Worm (Caenorhabditis elegans) whole organism, L2 larva: ENCODE results near the gene tbx-33.
A peak's percentile ranks its signal among the peaks of the same experiment; 100 is the strongest.

Experiments used
- C34F6.9 ChIP-seq: fragments of 150-350 bp; optimal IDR thresholded peaks from 2 replicates; lab custom pipeline; 2014; ENCODE audit warnings: missing biosample characterization, missing genetic modification characterization
- F13H6.1 ChIP-seq: sonication (generic microtip); optimal IDR thresholded peaks from 2 replicates; lab custom pipeline; 2016; ENCODE audit warnings: missing genetic modification characterization, missing compliant biosample characterization
- R02D3.7 ChIP-seq: fragments of 150-350 bp; optimal IDR thresholded peaks from 2 replicates; lab custom pipeline; 2014; ENCODE audit warnings: missing biosample characterization, missing genetic modification characterization
- Y55F3AM.14 ChIP-seq: fragments of 200-800 bp; sonication (Bioruptor generic); optimal IDR thresholded peaks from 2 replicates; lab custom pipeline; 2018; ENCODE audit warnings: mild to moderate bottlenecking, missing genetic modification characterization, missing compliant biosample characterization
- ZK546.5 ChIP-seq: sonication (generic microtip); optimal IDR thresholded peaks from 2 replicates; lab custom pipeline; 2017; ENCODE audit warnings: missing biosample characterization, missing genetic modification characterization
- alr-1 ChIP-seq: fragments of 150-350 bp; optimal IDR thresholded peaks from 2 replicates; lab custom pipeline; 2014; ENCODE audit warnings: missing biosample characterization, missing genetic modification characterization
- aly-2 ChIP-seq: fragments of 150-350 bp; optimal IDR thresholded peaks from 2 replicates; lab custom pipeline; 2014; ENCODE audit warnings: missing biosample characterization, missing genetic modification characterization
- ama-1 ChIP-seq: fragments of 150-350 bp; optimal IDR thresholded peaks from 2 replicates; lab custom pipeline; 2018; ENCODE audit warnings: inconsistent platforms
- blmp-1 ChIP-seq: sonication (generic microtip); optimal IDR thresholded peaks from 2 replicates; lab custom pipeline; 2017; ENCODE audit warnings: missing genetic modification characterization, mild to moderate bottlenecking, missing compliant biosample characterization, antibody characterized with exemption, moderate library complexity; ENCODE audit not compliant: insufficient read depth
- ceh-16 ChIP-seq: fragments of 150-350 bp; optimal IDR thresholded peaks from 2 replicates; lab custom pipeline; 2014; ENCODE audit warnings: missing biosample characterization, missing genetic modification characterization
- ceh-82 ChIP-seq: fragments of 150-350 bp; optimal IDR thresholded peaks from 2 replicates; lab custom pipeline; 2014; ENCODE audit warnings: missing biosample characterization, missing genetic modification characterization
- crh-2 ChIP-seq: sonication (generic microtip); optimal IDR thresholded peaks from 2 replicates; lab custom pipeline; 2017; ENCODE audit warnings: missing biosample characterization, missing genetic modification characterization
- dmd-4 ChIP-seq: sonication (generic microtip); optimal IDR thresholded peaks from 2 replicates; lab custom pipeline; 2017; ENCODE audit warnings: missing biosample characterization, missing genetic modification characterization
- egl-27 ChIP-seq: sonication (generic microtip); optimal IDR thresholded peaks from 3 replicates; lab custom pipeline; 2017; ENCODE audit warnings: missing biosample characterization, missing genetic modification reagents, missing genetic modification characterization
- elt-1 ChIP-seq: fragments of 150-350 bp; optimal IDR thresholded peaks from 2 replicates; lab custom pipeline; 2014; ENCODE audit warnings: missing biosample characterization, missing genetic modification characterization
- elt-3 ChIP-seq: sonication (generic microtip); optimal IDR thresholded peaks from 2 replicates; lab custom pipeline; 2017; ENCODE audit warnings: missing biosample characterization, missing genetic modification characterization
- fos-1 ChIP-seq: fragments of 150-350 bp; optimal IDR thresholded peaks from 2 replicates; lab custom pipeline; 2014; ENCODE audit warnings: missing biosample characterization, missing genetic modification characterization
- gmeb-1 ChIP-seq: fragments of 150-350 bp; optimal IDR thresholded peaks from 2 replicates; lab custom pipeline; 2014; ENCODE audit warnings: missing biosample characterization, missing genetic modification characterization
- lin-11 ChIP-seq: fragments of 150-350 bp; sonication (generic microtip); optimal IDR thresholded peaks from 2 replicates; lab custom pipeline; 2014; ENCODE audit warnings: missing biosample characterization, missing genetic modification characterization, inconsistent platforms, mixed read lengths
- lin-13 ChIP-seq: fragments of 150-350 bp; optimal IDR thresholded peaks from 2 replicates; lab custom pipeline; 2014; ENCODE audit warnings: missing biosample characterization, missing genetic modification reagents, missing genetic modification characterization
- lin-39 ChIP-seq: fragments of 150-350 bp; optimal IDR thresholded peaks from 2 replicates; lab custom pipeline; 2014; ENCODE audit warnings: missing biosample characterization, missing genetic modification reagents, missing genetic modification characterization
- lsy-2 ChIP-seq, 2 experiments: fragments of 150-350 bp in 1 of 2; sonication (generic microtip) in 1 of 2; optimal IDR thresholded peaks; 2 replicates each; lab custom pipeline; 2014 to 2017; ENCODE audit warnings: missing biosample characterization in 2 of 2, missing genetic modification characterization in 2 of 2
- mab-5 ChIP-seq: fragments of 150-350 bp; optimal IDR thresholded peaks from 2 replicates; lab custom pipeline; 2014; ENCODE audit warnings: missing biosample characterization, missing genetic modification characterization
- mbf-1 ChIP-seq: sonication (generic microtip); optimal IDR thresholded peaks from 2 replicates; lab custom pipeline; 2017; ENCODE audit warnings: missing biosample characterization, missing genetic modification characterization
- mdl-1 ChIP-seq, 2 experiments: fragments of 150-350 bp in 1 of 2; sonication (generic microtip) in 1 of 2; optimal IDR thresholded peaks; 2 replicates each; lab custom pipeline; 2017; ENCODE audit warnings: missing biosample characterization in 2 of 2, missing genetic modification characterization in 2 of 2
- nhr-10 ChIP-seq: sonication (generic microtip); optimal IDR thresholded peaks from 2 replicates; lab custom pipeline; 2017; ENCODE audit warnings: missing biosample characterization, missing genetic modification characterization
- nhr-11 ChIP-seq: fragments of 150-350 bp; optimal IDR thresholded peaks from 2 replicates; lab custom pipeline; 2014; ENCODE audit warnings: missing biosample characterization, missing genetic modification characterization
- nhr-12 ChIP-seq: fragments of 150-350 bp; optimal IDR thresholded peaks from 2 replicates; lab custom pipeline; 2014; ENCODE audit warnings: missing biosample characterization, missing genetic modification characterization
- nhr-129 ChIP-seq: fragments of 150-350 bp; optimal IDR thresholded peaks from 2 replicates; lab custom pipeline; 2014; ENCODE audit warnings: missing biosample characterization, missing genetic modification characterization
- nhr-21 ChIP-seq: fragments of 150-350 bp; optimal IDR thresholded peaks from 2 replicates; lab custom pipeline; 2014; ENCODE audit warnings: missing biosample characterization, missing genetic modification characterization
- nhr-23 ChIP-seq: fragments of 150-350 bp; optimal IDR thresholded peaks from 2 replicates; lab custom pipeline; 2014; ENCODE audit warnings: missing biosample characterization, missing genetic modification reagents, missing genetic modification characterization
- nhr-237 ChIP-seq: fragments of 150-350 bp; optimal IDR thresholded peaks from 2 replicates; lab custom pipeline; 2014; ENCODE audit warnings: missing biosample characterization, missing genetic modification characterization
- nhr-25 ChIP-seq: fragments of 150-350 bp; sonication (generic microtip); optimal IDR thresholded peaks from 3 replicates; lab custom pipeline; 2014; ENCODE audit warnings: missing biosample characterization, missing genetic modification characterization
- nhr-6 ChIP-seq: fragments of 150-350 bp; optimal IDR thresholded peaks from 2 replicates; lab custom pipeline; 2014; ENCODE audit warnings: missing biosample characterization, missing genetic modification characterization
- nhr-77 ChIP-seq: fragments of 150-350 bp; optimal IDR thresholded peaks from 2 replicates; lab custom pipeline; 2014; ENCODE audit warnings: missing biosample characterization, missing genetic modification characterization
- peb-1 ChIP-seq: fragments of 150-350 bp; optimal IDR thresholded peaks from 2 replicates; lab custom pipeline; 2014; ENCODE audit warnings: missing biosample characterization, missing genetic modification characterization
- sem-4 ChIP-seq: fragments of 150-350 bp; optimal IDR thresholded peaks from 2 replicates; lab custom pipeline; 2014; ENCODE audit warnings: missing biosample characterization, missing genetic modification reagents, missing genetic modification characterization
- skn-1 ChIP-seq: sonication (generic microtip); optimal IDR thresholded peaks from 2 replicates; lab custom pipeline; 2017; ENCODE audit warnings: missing biosample characterization, missing genetic modification characterization
- sma-3 ChIP-seq: sonication (generic microtip); optimal IDR thresholded peaks from 2 replicates; lab custom pipeline; 2016; ENCODE audit warnings: missing genetic modification reagents, missing genetic modification characterization, missing compliant biosample characterization
- sma-9 ChIP-seq, 2 experiments: fragments of 150-350 bp in 1 of 2; sonication (generic microtip) in 1 of 2; optimal IDR thresholded peaks; 2 replicates each; lab custom pipeline; 2014 to 2016; ENCODE audit warnings: missing genetic modification characterization in 2 of 2, mild to moderate bottlenecking in 1 of 2, missing biosample characterization in 1 of 2, missing compliant biosample characterization in 1 of 2, missing genetic modification reagents in 1 of 2, moderate library complexity in 1 of 2
- snpc-4 ChIP-seq: fragments of 150-350 bp; optimal IDR thresholded peaks from 2 replicates; lab custom pipeline; 2014; ENCODE audit warnings: missing biosample characterization, missing genetic modification characterization
- unc-39 ChIP-seq: fragments of 150-350 bp; optimal IDR thresholded peaks from 2 replicates; lab custom pipeline; 2014; ENCODE audit warnings: missing biosample characterization, missing genetic modification characterization
- unc-55 ChIP-seq: fragments of 150-350 bp; sonication (generic microtip); optimal IDR thresholded peaks from 3 replicates; lab custom pipeline; 2014; ENCODE audit warnings: missing biosample characterization, missing genetic modification reagents, missing genetic modification characterization
- unc-62 ChIP-seq: fragments of 150-350 bp; optimal IDR thresholded peaks from 2 replicates; lab custom pipeline; 2014; ENCODE audit warnings: missing biosample characterization, missing genetic modification reagents, missing genetic modification characterization
- zag-1 ChIP-seq: fragments of 150-350 bp; optimal IDR thresholded peaks from 2 replicates; lab custom pipeline; 2014; ENCODE audit warnings: missing biosample characterization, missing genetic modification characterization
- ztf-1 ChIP-seq: fragments of 200-800 bp; sonication (Bioruptor generic); conservative IDR thresholded peaks from 2 replicates; pipeline ENCODE4 v1.3.6; 2022; ENCODE audit warnings: missing genetic modification characterization, missing compliant biosample characterization
- ztf-11 ChIP-seq: sonication (generic microtip); optimal IDR thresholded peaks from 2 replicates; lab custom pipeline; 2017; ENCODE audit warnings: missing biosample characterization, missing genetic modification characterization
- ztf-4 ChIP-seq: fragments of 150-350 bp; optimal IDR thresholded peaks from 2 replicates; lab custom pipeline; 2014; ENCODE audit warnings: missing biosample characterization, missing genetic modification characterization

The tbx-33 gene

ce11 chrIII:11657185-11657817, 20.7 kb upstream of the tbx-33 start, which contains the start of gene crh-1:
Gene crh-1 (plus strand): TSS chrIII:11657767.
- TF ChIP-seq crh-2 (tag; lab: Kevin White, UChicago) (peak; percentile 89), R02D3.7 (no peak), unc-62 (GFP tag; lab: Kevin White, UChicago) (no peak), ceh-16 (tag; lab: Kevin White, UChicago) (no peak), snpc-4 (tag; lab: Kevin White, UChicago) (peak; percentile 46), unc-39 (tag; lab: Kevin White, UChicago) (no peak), gmeb-1 (tag; lab: Kevin White, UChicago) (peak; percentile 86), alr-1 (tag; lab: Kevin White, UChicago) (no peak), sem-4 (tag; lab: Kevin White, UChicago) (peak; percentile 90), ztf-1 (no peak), nhr-23 (tag; lab: Kevin White, UChicago) (no peak), lin-11 (tag; lab: Kevin White, UChicago) (peak; percentile 21), fos-1 (peak; percentile 45), sma-3 (peak; percentile 60), ceh-82 (tag; lab: Kevin White, UChicago) (peak; percentile 23), nhr-12 (tag; lab: Kevin White, UChicago) (no peak), nhr-6 (tag; lab: Kevin White, UChicago) (peak; percentile 73), nhr-10 (tag; lab: Kevin White, UChicago) (peak; percentile 71), ama-1 (lab: Kevin White, UChicago) (no peak), elt-1 (tag; lab: Kevin White, UChicago) (no peak), mbf-1 (no peak), sma-9 (GFP tag; optimal IDR thresholded peaks at IDR 0.05; lab: Kevin White, UChicago) (peak; percentile 84), sma-9 (tag; optimal IDR thresholded peaks at IDR 0.05; lab: Kevin White, UChicago) (no peak), mdl-1 (tag; optimal IDR thresholded peaks at IDR 0.05; lab: Kevin White, UChicago) (peak in 1 of 2 experiments; percentile 56), Y55F3AM.14 (GFP tag; lab: Kevin White, UChicago) (no peak), lin-39 (tag; lab: Kevin White, UChicago) (no peak), unc-55 (GFP tag; lab: Kevin White, UChicago) (peak; percentile 75), nhr-21 (tag; lab: Kevin White, UChicago) (peak; percentile 46), nhr-129 (tag; lab: Kevin White, UChicago) (peak; percentile 69), nhr-77 (tag; lab: Kevin White, UChicago) (no peak), elt-3 (tag; lab: Kevin White, UChicago) (no peak), lin-13 (GFP tag; lab: Kevin White, UChicago) (peak; percentile 78), F13H6.1 (tag; lab: Kevin White, UChicago) (peak; percentile 76), aly-2 (no peak), nhr-11 (tag; lab: Kevin White, UChicago) (no peak), mab-5 (tag; lab: Kevin White, UChicago) (peak; percentile 78), ztf-11 (tag; lab: Kevin White, UChicago) (no peak), dmd-4 (tag; lab: Kevin White, UChicago) (no peak), nhr-25 (tag; lab: Kevin White, UChicago) (peak; percentile 80), C34F6.9 (tag; lab: Kevin White, UChicago) (peak; percentile 91), blmp-1 (peak; percentile 33), nhr-237 (tag; lab: Kevin White, UChicago) (no peak), egl-27 (peak; percentile 66), ZK546.5 (tag; lab: Kevin White, UChicago) (no peak), peb-1 (tag; lab: Kevin White, UChicago) (no peak), lsy-2 (tag; optimal IDR thresholded peaks at IDR 0.05; lab: Kevin White, UChicago) (peak; percentile 76 to 89), zag-1 (tag; lab: Kevin White, UChicago) (peak; percentile 30), ztf-4 (tag; lab: Kevin White, UChicago) (peak; percentile 68), skn-1 (tag; lab: Kevin White, UChicago) (no peak)
